Worm (Caenorhabditis elegans) whole organism, late embryonic: ENCODE results near the gene lips-13.
A peak's percentile ranks its signal among the peaks of the same experiment; 100 is the strongest.
"Not testable (repeated sequence)": the region's sequence is repeated elsewhere in the genome, so short reads cannot be mapped to it uniquely, and the experiment has no call there.

Experiments used
- C08G9.2 ChIP-seq: sonication (generic microtip); optimal IDR thresholded peaks from 2 replicates; lab custom pipeline; 2016; ENCODE audit warnings: mild to moderate bottlenecking, missing genetic modification characterization, moderate library complexity, missing compliant biosample characterization
- F13H6.1 ChIP-seq: sonication (generic microtip); optimal IDR thresholded peaks from 2 replicates; lab custom pipeline; 2016; ENCODE audit warnings: missing genetic modification characterization, missing compliant biosample characterization
- T23F11.4 ChIP-seq: fragments of 200-800 bp; sonication (Bioruptor generic); optimal IDR thresholded peaks from 2 replicates; lab custom pipeline; 2018; ENCODE audit warnings: mild to moderate bottlenecking, missing genetic modification characterization, missing compliant biosample characterization
- ahr-1 ChIP-seq: sonication (generic microtip); optimal IDR thresholded peaks from 2 replicates; lab custom pipeline; 2016; ENCODE audit warnings: missing genetic modification characterization, missing compliant biosample characterization
- ama-1 ChIP-seq: fragments of 150-350 bp; optimal IDR thresholded peaks from 2 replicates; lab custom pipeline; 2014
- ceh-14 ChIP-seq: sonication (generic microtip); optimal IDR thresholded peaks from 2 replicates; lab custom pipeline; 2016; ENCODE audit warnings: missing genotype, missing genetic modification characterization, missing compliant biosample characterization
- ceh-18 ChIP-seq: sonication (generic microtip); optimal IDR thresholded peaks from 2 replicates; lab custom pipeline; 2016; ENCODE audit warnings: missing genetic modification characterization, missing compliant biosample characterization
- ceh-19 ChIP-seq: fragments of 200-800 bp; sonication (Bioruptor generic); optimal IDR thresholded peaks from 2 replicates; lab custom pipeline; 2018; ENCODE audit warnings: mild to moderate bottlenecking, missing genetic modification characterization, missing compliant biosample characterization
- ceh-2 ChIP-seq: sonication (generic microtip); optimal IDR thresholded peaks from 2 replicates; lab custom pipeline; 2016; ENCODE audit warnings: missing genotype, missing genetic modification characterization, missing compliant biosample characterization
- ceh-31 ChIP-seq: sonication (generic microtip); optimal IDR thresholded peaks from 2 replicates; lab custom pipeline; 2016; ENCODE audit warnings: missing genetic modification characterization, missing compliant biosample characterization
- ceh-34 ChIP-seq: sonication (generic microtip); optimal IDR thresholded peaks from 2 replicates; lab custom pipeline; 2016; ENCODE audit warnings: mild to moderate bottlenecking, missing genetic modification characterization, missing compliant biosample characterization
- dmd-4 ChIP-seq: sonication (generic microtip); optimal IDR thresholded peaks from 2 replicates; lab custom pipeline; 2016; ENCODE audit warnings: borderline replicate concordance, missing genetic modification characterization, missing compliant biosample characterization
- elt-2 ChIP-seq: sonication (generic microtip); optimal IDR thresholded peaks from 2 replicates; lab custom pipeline; 2016; ENCODE audit warnings: missing genetic modification reagents, missing genetic modification characterization, missing compliant biosample characterization
- ets-4 ChIP-seq: sonication (generic microtip); optimal IDR thresholded peaks from 2 replicates; lab custom pipeline; 2016; ENCODE audit warnings: missing genetic modification characterization, missing compliant biosample characterization
- eyg-1 ChIP-seq: sonication (generic microtip); optimal IDR thresholded peaks from 2 replicates; lab custom pipeline; 2016; ENCODE audit warnings: missing genotype, missing genetic modification characterization, missing compliant biosample characterization
- fax-1 ChIP-seq: sonication (generic microtip); optimal IDR thresholded peaks from 2 replicates; lab custom pipeline; 2016; ENCODE audit warnings: missing genotype, missing genetic modification characterization, missing compliant biosample characterization
- gmeb-2 ChIP-seq: sonication (generic microtip); optimal IDR thresholded peaks from 2 replicates; lab custom pipeline; 2016; ENCODE audit warnings: missing genetic modification characterization, inconsistent platforms, missing compliant biosample characterization
- hlh-30 ChIP-seq: sonication (generic microtip); optimal IDR thresholded peaks from 2 replicates; lab custom pipeline; 2017; ENCODE audit warnings: antibody characterized with exemption, missing genetic modification characterization, missing compliant biosample characterization; ENCODE audit not compliant: insufficient read depth
- hlh-6 ChIP-seq: sonication (generic microtip); optimal IDR thresholded peaks from 2 replicates; lab custom pipeline; 2016; ENCODE audit warnings: missing genotype, missing genetic modification characterization, missing compliant biosample characterization
- hlh-8 ChIP-seq: sonication (generic microtip); optimal IDR thresholded peaks from 2 replicates; lab custom pipeline; 2016; ENCODE audit warnings: missing genotype, missing genetic modification characterization, missing compliant biosample characterization
- lim-6 ChIP-seq: sonication (generic microtip); optimal IDR thresholded peaks from 2 replicates; lab custom pipeline; 2016; ENCODE audit warnings: missing genetic modification characterization, missing compliant biosample characterization
- mec-3 ChIP-seq: sonication (generic microtip); optimal IDR thresholded peaks from 2 replicates; lab custom pipeline; 2016; ENCODE audit warnings: borderline replicate concordance, missing genetic modification characterization, missing compliant biosample characterization
- npax-4 ChIP-seq: sonication (generic microtip); optimal IDR thresholded peaks from 2 replicates; lab custom pipeline; 2016; ENCODE audit warnings: missing genetic modification characterization, missing compliant biosample characterization
- pha-4 ChIP-seq: fragments of 150-350 bp; optimal IDR thresholded peaks from 2 replicates; lab custom pipeline; 2018; ENCODE audit warnings: missing biosample characterization, missing genetic modification reagents, missing genetic modification characterization
- pqm-1 ChIP-seq: sonication (generic microtip); optimal IDR thresholded peaks from 2 replicates; lab custom pipeline; 2016; ENCODE audit warnings: missing genetic modification characterization, missing compliant biosample characterization
- ref-2 ChIP-seq: sonication (generic microtip); optimal IDR thresholded peaks from 2 replicates; lab custom pipeline; 2016; ENCODE audit warnings: missing genetic modification characterization, missing compliant biosample characterization
- rnt-1 ChIP-seq: sonication (generic microtip); optimal IDR thresholded peaks from 2 replicates; lab custom pipeline; 2016; ENCODE audit warnings: missing genetic modification characterization, missing compliant biosample characterization
- sox-2 ChIP-seq: fragments of 200-800 bp; sonication (Bioruptor generic); IDR thresholded peaks from 2 replicates; pipeline ENCODE4 v1.3.6; 2022; ENCODE audit warnings: missing genetic modification reagents, missing genetic modification characterization, missing compliant biosample characterization
- syd-9 ChIP-seq: sonication (generic microtip); optimal IDR thresholded peaks from 2 replicates; lab custom pipeline; 2016; ENCODE audit warnings: mild to moderate bottlenecking, missing genetic modification characterization, moderate library complexity, missing compliant biosample characterization
- tbx-2 ChIP-seq: sonication (generic microtip); optimal IDR thresholded peaks from 2 replicates; lab custom pipeline; 2016; ENCODE audit warnings: missing genetic modification characterization, missing compliant biosample characterization
- tbx-7 ChIP-seq: sonication (generic microtip); optimal IDR thresholded peaks from 2 replicates; lab custom pipeline; 2016; ENCODE audit warnings: missing genotype, missing genetic modification characterization, missing compliant biosample characterization
- unc-3 ChIP-seq, 2 experiments: fragments of 200-800 bp in 1 of 2; sonication (Bioruptor generic) in 1 of 2; sonication (generic microtip) in 1 of 2; conservative IDR thresholded peaks in 1 of 2; optimal IDR thresholded peaks in 1 of 2; 2 replicates each; pipeline versions ENCODE4 v1.3.6 to Lab custom; 2016 to 2022; ENCODE audit warnings: missing compliant biosample characterization in 2 of 2, missing genetic modification characterization in 2 of 2, missing genetic modification reagents in 1 of 2
- unc-42 ChIP-seq: sonication (generic microtip); optimal IDR thresholded peaks from 2 replicates; lab custom pipeline; 2016; ENCODE audit warnings: missing genotype, missing genetic modification characterization, missing compliant biosample characterization
- unc-55 ChIP-seq: sonication (generic microtip); optimal IDR thresholded peaks from 2 replicates; lab custom pipeline; 2017; ENCODE audit warnings: missing biosample characterization, missing genetic modification reagents, missing genetic modification characterization
- unc-86 ChIP-seq: sonication (generic microtip); optimal IDR thresholded peaks from 2 replicates; lab custom pipeline; 2016; ENCODE audit warnings: missing genetic modification characterization, missing compliant biosample characterization
- zip-5 ChIP-seq: sonication (generic microtip); optimal IDR thresholded peaks from 2 replicates; lab custom pipeline; 2016; ENCODE audit warnings: missing genetic modification characterization, missing compliant biosample characterization
- ztf-16 ChIP-seq: sonication (generic microtip); optimal IDR thresholded peaks from 2 replicates; lab custom pipeline; 2017; ENCODE audit warnings: missing genetic modification characterization, missing compliant biosample characterization

lips-13 gene

DNA sequence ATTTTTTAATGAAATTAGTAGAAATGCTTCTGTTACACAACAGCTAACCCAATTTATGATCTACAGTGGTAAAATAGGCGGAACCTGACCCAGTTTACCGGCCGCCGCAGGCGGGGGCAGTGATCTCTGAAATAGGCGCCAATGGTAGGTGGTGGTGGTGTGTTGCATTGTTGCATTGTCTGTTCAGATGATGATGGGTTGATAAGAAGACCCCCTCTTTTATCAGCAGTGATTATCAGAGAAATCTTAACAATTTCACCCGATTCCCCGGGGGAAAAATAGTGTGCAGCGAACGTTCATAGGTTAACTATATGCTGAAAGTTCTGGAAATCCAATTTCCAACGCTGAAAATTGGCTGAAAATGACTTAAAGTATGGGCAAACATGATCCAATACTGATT is 20.8 kb upstream of the lips-13 start:
- TF ChIP-seq elt-2 (peak; percentile 89), sox-2 (no peak), unc-86 (no peak), lim-6 (tag; lab: Kevin White, UChicago) (no peak), unc-3 (GFP tag; conservative IDR thresholded peaks at IDR 0.05; lab: Robert Waterston, UW) (no peak), unc-3 (tag; optimal IDR thresholded peaks at IDR 0.05; lab: Kevin White, UChicago) (no peak)

- no peak for TF ChIP-seq pha-4 (tag; lab: Kevin White, UChicago)
- TF ChIP-seq ceh-31 (tag; lab: Kevin White, UChicago): no peak
- no peak for TF ChIP-seq zip-5
- no peak for TF ChIP-seq gmeb-2 (tag; lab: Kevin White, UChicago)
- no peak for TF ChIP-seq F13H6.1
- TF ChIP-seq unc-42 (tag; lab: Kevin White, UChicago): no peak
- no peak for TF ChIP-seq syd-9 (tag; lab: Kevin White, UChicago)
- TF ChIP-seq T23F11.4 (GFP tag; lab: Kevin White, UChicago): no peak
- no peak for TF ChIP-seq ama-1 (lab: Kevin White, UChicago)
- no peak for TF ChIP-seq hlh-30 (tag; lab: Kevin White, UChicago)
- TF ChIP-seq rnt-1 (tag; lab: Kevin White, UChicago): no peak
- no peak for TF ChIP-seq unc-55
- TF ChIP-seq ets-4 (tag; lab: Kevin White, UChicago): no peak
- no peak for TF ChIP-seq eyg-1 (tag; lab: Kevin White, UChicago)
- TF ChIP-seq npax-4 (tag; lab: Kevin White, UChicago): no peak
- no peak for TF ChIP-seq ztf-16 (tag; lab: Kevin White, UChicago)
Measured at ce11 chrII:1136485-1136884, 18.6 kb upstream of the lips-13 start, which contains the start of gene pod-2. Gene pod-2 (plus strand): TSS chrII:1136785.

DNA sequence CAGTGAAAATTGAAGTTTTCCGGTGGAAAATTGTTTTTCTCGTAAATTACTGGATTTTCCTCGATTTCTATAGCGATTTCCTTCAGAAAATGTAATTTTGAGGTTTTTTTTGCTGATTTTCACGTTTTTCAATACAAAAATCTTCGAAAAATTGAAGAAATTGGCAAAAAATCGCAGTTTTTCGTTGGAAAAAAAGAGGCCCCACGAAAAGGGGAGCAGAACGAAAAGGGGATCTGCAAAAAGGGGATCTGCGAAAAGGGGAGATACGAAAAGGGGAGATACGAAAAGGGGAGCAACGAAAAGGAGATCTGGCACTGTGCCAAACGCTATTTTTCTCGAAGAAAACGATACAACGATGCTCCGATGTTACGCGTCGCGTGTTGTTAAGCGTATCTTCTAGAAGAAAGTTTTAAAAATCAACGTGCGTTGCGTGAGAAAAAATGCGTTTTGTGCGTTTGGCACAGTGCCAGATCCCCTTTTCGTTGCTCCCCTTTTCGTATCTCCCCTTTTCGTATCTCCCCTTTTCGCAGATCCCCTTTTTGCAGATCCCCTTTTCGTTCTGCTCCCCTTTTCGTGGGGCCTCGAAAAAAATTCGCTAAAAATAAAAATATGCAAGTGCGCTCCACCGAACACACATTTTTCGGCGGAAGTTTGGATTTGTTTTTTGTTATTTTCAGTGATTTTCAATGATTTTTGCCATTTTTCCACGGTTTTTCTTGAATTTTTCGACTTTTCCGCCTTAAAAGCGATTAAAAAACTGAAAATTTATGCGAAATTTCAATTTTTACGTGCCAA is 16.7 kb upstream of the lips-13 start:
- TF ChIP-seq elt-2: peak; percentile 48
- peak; percentile 75 for TF ChIP-seq tbx-7 (tag; lab: Kevin White, UChicago)
- TF ChIP-seq pqm-1 (tag; lab: Kevin White, UChicago): peak; percentile 64
- TF ChIP-seq ceh-14 (tag; lab: Kevin White, UChicago): peak; percentile 84
- peak; percentile 84 for TF ChIP-seq ceh-34
- TF ChIP-seq hlh-8 (tag; lab: Kevin White, UChicago): peak; percentile 78
- peak; percentile 14 for TF ChIP-seq hlh-6 (tag; lab: Kevin White, UChicago)
- TF ChIP-seq ceh-31 (tag; lab: Kevin White, UChicago): peak; percentile 97
- 0 out of 2 replicates have a peak, but pooled peaks have one; percentile 26 for TF ChIP-seq unc-3 (GFP tag; conservative IDR thresholded peaks at IDR 0.05; lab: Robert Waterston, UW)
- not testable (repeated sequence) for TF ChIP-seq unc-3 (tag; optimal IDR thresholded peaks at IDR 0.05; lab: Kevin White, UChicago)
- peak; percentile 72 for TF ChIP-seq mec-3
- peak; percentile 44 for TF ChIP-seq ahr-1 (tag; lab: Kevin White, UChicago)
- peak; percentile 88 for TF ChIP-seq C08G9.2 (tag; lab: Kevin White, UChicago)
- TF ChIP-seq ceh-2: peak; percentile 80
- peak; percentile 47 for TF ChIP-seq zip-5
- peak; percentile 58 for TF ChIP-seq ceh-19 (GFP tag; lab: Kevin White, UChicago)
- TF ChIP-seq fax-1 (tag; lab: Kevin White, UChicago): peak; percentile 83
- TF ChIP-seq F13H6.1: peak; percentile 66
- TF ChIP-seq dmd-4 (tag; lab: Kevin White, UChicago): peak; percentile 68
- peak; percentile 80 for TF ChIP-seq rnt-1 (tag; lab: Kevin White, UChicago)
- TF ChIP-seq lim-6 (tag; lab: Kevin White, UChicago): peak; percentile 87
- peak; percentile 93 for TF ChIP-seq ref-2 (tag; lab: Kevin White, UChicago)
- TF ChIP-seq ceh-18: peak; percentile 33
- TF ChIP-seq unc-42 (tag; lab: Kevin White, UChicago): peak; percentile 23
- peak; percentile 80 for TF ChIP-seq ets-4 (tag; lab: Kevin White, UChicago)
- TF ChIP-seq tbx-2 (tag; lab: Kevin White, UChicago): peak; percentile 90
